Fruit fly (Drosophila melanogaster) whole organism, larva: ENCODE measurements around the gene cindr.
A peak's percentile ranks its signal among the peaks of the same experiment; 100 is the strongest.

Source experiments
- noc ChIP-seq: fragments of 200-800 bp; sonication (Bioruptor generic); optimal IDR thresholded peaks from 3 replicates; lab custom pipeline; 2019; ENCODE audit warnings: missing biosample characterization, mild to moderate bottlenecking, missing genetic modification characterization, moderate library complexity

The cindr gene

DNA sequence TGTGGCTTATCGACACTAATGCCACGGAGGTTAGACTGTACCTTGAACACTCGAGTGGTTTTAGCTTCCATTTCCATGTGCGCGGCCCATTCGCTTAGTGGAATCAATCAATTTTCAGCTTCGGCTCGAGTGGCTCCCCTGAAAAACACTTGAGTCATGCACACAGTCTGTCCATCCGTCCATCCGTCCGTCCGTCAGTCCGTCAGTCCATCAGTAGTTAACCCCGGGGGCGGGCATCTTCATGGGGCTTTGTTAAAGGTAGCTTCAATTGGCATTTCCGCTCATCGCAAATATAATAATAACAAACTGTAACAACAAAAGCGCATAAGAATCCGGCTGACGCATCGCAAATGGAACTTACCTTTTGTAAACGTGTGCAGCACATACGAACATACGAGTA is 27.3 kb upstream of the cindr start:
- TF ChIP-seq noc (tag; lab: Kevin White, UChicago) = no peak

DNA sequence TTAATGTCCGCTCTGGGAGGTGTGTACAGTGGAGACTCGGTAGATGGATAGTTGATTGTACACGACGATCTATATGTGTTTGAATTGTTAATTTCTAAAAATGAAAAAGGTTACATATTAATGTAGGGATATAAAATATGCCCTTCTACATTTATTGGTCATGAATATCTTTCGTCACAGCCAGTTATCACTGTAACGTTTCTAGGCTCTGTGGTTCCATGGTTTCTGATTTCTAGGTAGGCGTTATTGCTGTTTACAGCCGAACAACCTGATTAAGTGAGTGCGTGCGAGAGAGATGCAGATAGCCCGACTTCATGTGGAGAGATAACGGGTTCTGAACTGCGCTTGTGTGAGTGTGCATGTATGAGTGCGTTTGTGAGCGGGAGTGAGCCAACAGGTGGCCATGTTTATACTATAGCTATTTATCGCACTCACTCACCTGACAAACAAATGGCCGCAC is 26.7 kb upstream of the cindr start:
- peak; percentile 95 for TF ChIP-seq noc (tag; lab: Kevin White, UChicago)

DNA sequence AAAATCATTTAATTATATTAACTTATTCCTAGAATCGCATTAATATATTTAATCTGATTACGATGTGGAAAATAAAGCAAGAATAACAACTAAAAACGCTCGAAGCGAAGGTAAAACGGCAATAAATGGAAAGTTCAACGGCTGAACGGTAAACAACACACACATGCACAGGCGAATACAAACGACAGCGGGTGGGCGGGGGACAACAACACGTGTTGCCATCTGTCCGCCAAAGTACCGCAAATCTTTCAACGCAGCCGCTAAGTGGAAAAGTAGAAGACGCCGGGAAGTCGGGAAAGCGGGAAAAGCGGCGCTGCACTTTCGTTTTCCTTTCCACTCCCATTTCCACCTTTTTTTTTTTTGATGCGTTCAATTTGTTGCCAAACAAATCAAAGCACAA is 25.9 kb upstream of the cindr start:
- no peak for TF ChIP-seq noc (tag; lab: Kevin White, UChicago)

DNA sequence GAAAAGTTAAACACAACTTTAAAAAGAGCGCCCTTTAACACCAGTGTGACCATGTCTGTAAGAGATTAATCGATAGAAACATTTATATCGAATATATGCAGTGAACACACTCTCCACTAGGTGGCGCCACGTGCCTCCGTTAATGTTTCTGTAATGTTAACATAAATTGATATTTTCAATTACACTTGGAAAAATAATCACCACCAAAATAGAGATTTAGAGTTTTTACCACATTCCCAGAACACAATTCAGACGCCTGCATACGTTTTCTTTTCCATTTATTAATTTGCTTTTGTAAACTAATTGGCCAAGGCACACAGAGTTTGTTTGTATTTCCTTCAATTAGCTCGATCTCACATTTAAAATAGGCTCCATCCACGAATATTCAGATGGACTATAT is 19.1 kb upstream of the cindr start:
- no peak for TF ChIP-seq noc (tag; lab: Kevin White, UChicago)

DNA sequence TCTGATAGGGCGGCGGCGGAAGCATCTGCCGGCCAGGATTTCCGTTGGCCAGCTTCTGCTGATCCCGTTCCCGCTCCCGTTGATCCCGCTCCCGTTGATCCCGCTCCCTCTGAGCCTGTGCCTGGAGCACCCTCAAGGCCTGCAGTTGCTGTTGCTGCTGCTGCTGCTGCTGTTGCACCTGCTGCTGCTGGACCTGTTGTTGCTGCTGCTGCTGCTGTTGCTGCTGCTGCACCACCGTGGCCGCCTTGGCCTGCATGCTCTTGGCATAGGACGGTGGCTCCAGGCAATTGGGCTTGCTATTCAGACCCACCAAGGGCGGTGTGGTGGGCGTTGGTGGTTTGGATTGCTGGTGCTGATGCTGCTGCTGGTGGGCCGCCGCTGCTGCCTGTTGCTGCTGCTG is 15.5 kb upstream of the cindr start:
- TF ChIP-seq noc (tag; lab: Kevin White, UChicago) = no peak

- no peak for TF ChIP-seq noc (tag; lab: Kevin White, UChicago)
Observed at dm6 chr3R:30794564-30795313, 13.7 kb upstream of the cindr start.

DNA sequence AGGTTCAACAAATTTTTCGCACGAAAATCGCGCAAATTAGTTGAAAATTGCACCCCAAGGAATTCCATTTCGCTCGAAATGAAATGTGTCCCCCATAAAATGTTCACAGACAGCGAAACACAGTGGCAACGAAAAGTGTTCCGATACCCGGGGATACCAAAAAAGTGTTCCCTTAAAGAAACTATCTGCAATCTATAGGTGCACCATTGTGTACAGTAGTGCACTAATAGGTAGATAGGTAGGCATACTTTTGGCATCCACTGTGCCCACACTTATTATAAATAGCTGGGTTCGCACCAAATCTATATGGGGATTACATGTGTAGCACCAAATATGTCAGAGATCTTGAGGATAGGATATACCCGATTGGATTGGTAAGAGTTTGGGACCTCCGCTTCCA is 11.7 kb upstream of the cindr start:
- TF ChIP-seq noc (tag; lab: Kevin White, UChicago) = peak; percentile 6

DNA sequence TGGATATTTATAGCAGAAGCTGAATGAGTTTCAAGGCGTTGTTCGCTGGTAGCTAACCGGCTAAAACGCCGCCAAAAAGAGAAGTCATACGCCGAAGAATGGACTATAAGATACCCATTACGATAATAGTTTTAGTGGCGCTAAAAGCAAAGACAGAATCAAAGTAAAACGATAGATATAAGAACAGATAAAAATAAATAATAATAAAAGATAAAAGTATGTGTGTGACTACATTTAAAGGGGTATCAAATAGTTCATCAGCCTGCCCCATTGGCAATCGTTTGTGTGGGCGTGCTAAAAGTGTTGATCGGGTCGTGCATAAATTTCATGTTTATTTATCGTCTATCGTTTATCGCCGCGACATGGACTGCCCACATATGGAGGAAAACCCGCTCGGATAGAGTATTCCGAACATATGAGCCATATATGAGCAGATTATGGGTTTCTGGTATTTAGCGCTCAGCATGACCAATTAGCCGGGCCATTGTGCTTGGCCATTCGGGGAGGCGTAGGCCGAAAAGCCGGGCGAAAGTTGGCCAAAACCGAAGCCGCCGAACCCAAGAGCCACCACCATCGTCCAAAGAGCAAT is 11.0 kb upstream of the cindr start:
- TF ChIP-seq noc (tag; lab: Kevin White, UChicago) = peak; percentile 53

- TF ChIP-seq noc (tag; lab: Kevin White, UChicago) = peak; percentile 74
Observed at dm6 chr3R:30800319-30800981, 8.0 kb upstream of the cindr start.

DNA sequence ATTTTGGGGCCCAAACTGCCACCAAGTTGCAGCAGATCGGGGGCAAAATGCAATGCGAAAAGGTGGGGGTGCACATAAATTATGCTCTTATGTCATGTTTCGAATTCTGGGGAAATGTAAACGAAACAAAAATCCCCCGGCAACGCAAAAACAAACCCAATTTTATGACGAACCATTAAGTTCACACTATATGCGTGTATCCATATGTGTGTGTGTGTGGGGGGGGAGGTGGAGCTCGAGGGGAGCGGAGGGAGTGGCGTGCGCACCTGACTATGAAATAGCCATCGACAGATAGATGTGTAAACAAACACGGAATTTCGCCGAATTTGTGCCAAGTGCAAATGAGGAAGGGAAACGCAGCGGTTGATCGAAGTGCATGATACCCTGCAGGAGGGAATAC is 7.0 kb upstream of the cindr start:
- TF ChIP-seq noc (tag; lab: Kevin White, UChicago) = no peak

DNA sequence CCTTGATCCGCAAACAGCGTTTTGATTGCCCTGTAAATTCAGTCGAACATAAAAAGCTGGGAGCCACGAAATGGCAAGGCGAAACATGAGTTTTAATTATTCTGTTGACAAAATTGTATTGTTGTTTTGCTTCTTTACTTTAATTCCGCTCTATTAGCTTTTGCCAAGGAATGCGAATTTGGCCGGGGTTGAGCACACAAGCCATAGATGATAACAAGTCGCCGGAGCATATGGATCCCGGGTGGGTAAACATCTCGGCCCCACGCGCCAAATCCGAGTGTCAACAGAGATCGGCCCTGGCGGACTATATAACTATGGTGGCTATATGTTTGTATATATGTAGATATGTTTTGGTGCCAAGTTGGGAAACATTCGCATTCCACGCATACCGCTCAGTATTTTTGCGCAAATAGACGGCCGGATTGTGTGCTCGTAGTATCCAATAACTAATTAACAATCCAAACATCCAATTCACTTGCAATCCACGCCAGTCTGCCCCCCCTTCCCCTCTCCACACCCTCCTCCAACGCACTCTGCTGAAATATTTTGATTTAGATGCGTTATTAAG is 6.2 kb upstream of the cindr start:
- TF ChIP-seq noc (tag; lab: Kevin White, UChicago) = peak; percentile 90

DNA sequence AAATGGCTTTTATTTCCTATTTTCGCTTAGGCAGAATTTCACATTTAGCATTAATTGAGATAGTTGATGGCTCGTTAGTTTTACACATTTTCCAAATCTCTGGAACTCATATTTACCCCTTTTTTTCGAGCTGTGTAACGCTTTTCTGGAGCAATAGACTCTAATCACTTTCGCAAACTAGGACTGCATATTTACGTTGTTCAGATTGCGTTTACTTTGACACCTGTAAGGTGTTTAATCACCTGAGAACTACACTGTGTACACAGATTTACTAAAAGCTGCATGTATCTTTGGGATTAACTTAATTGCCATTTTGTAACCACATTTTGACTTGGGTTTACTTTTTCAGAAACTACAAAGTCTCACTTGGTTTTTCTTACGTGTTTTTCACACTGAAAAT is 5.6 kb upstream of the cindr start:
- TF ChIP-seq noc (tag; lab: Kevin White, UChicago) = no peak

DNA sequence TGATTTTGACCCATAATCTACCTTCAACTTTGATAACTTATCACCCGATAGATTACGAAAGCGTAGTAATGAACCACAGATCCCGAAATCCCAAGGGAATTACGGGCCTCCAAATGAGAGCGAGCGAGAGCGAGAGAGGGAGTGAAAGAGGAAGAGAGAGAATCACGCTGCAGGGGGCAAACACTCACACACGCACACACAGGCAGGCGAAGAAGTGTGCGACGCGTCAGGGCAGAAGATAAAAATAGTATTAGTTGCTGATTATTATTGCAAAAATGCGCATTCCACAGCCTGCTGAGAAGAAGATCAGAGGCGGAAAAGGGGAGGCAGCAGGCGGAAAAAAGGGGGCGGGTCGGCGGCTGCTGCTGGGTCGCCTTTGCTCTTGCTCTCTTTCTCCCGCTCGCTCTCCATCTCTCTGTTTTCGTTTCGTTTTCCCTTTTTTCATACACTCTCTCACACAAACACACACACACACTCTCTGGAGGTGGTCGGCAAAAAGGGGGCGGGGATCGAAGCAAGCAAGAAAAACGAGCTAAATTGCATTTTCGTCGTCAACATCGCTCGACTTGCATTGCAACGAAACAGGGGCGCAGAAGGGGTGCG is 5.1 kb upstream of the cindr start:
- no peak for TF ChIP-seq noc (tag; lab: Kevin White, UChicago)

DNA sequence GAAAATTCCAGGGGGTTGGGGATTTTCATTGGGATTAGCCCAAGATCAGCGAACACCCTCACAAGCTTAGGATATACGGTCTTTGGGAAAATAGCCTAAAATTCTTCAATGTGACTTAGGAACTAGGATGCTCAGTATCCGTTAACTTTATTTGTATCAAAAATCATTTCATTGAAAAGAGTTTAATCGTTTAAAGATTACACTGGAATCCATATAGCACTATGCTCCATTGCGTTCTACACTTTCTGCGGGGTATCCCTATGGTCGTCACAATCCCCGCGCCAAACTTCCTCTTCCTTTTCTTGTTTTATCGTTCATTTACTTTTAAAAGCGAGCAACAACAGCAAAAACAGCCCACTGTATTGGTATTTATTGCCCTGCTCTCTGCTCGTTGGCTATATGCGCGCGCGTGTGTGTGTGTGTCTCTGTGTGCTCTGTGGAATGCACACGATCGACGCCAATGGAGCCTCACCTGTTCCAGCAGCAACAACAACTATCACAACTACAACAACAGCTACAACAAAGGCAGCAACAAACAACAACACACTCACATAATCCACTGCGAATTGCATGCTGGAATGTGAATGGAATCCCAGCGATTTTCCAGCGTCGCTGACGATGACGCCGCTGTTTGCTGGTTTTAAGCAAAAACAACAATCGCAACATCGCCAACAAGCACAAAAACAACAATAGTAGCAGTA is 4.5 kb upstream of the cindr start:
- no peak for TF ChIP-seq noc (tag; lab: Kevin White, UChicago)

dm6 chr3R:30805196-30805595 is 3.2 kb upstream of the cindr start:
- TF ChIP-seq noc (tag; lab: Kevin White, UChicago) = no peak
